Worm (Caenorhabditis elegans): ENCODE data around the gene vit-5.

DNA sequence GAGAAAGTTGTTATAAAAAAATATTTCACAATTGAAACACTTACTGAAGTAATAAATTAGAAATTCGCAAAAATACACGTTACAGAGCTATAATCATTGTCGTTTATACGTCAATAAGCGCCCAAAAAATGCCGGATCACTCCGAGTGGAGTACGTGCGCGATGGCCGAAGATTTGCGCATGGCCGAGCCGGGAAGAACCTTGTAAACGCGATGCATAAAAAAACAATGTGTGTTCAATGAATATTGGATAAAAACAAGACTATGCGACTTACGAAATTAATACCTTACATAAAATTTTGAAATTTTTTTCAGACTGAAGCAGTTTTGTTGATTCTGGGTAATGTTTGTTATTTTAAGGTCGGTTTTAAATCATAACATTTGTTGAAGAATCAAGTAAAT lies 24.2 kb upstream of the vit-5 start, which contains the start of gene sorf-1:
- TF ChIP-seq ceh-9 (tag; optimal IDR thresholded peaks at IDR 0.05) = no peak
- no peak for TF ChIP-seq fkh-10 (GFP tag; optimal IDR thresholded peaks at IDR 0.05)
- TF ChIP-seq unc-39 (tag; optimal IDR thresholded peaks at IDR 0.05) = no peak
- no peak for TF ChIP-seq nhr-76 (tag; optimal IDR thresholded peaks at IDR 0.05)
- no peak for TF ChIP-seq snpc-4 (tag; optimal IDR thresholded peaks at IDR 0.05)
- TF ChIP-seq pha-4 (tag; optimal IDR thresholded peaks at IDR 0.05) = peak; percentile 19

Data from whole organism, L3 larva.